Fruit fly (Drosophila melanogaster) whole organism, embryonic: ENCODE results near the gene CG17646.

Experiments used
- Antp ChIP-seq: fragments of 200-800 bp; sonication (Bioruptor generic); optimal IDR thresholded peaks from 3 replicates; lab custom pipeline; 2016; ENCODE audit warnings: missing biosample characterization, missing genetic modification characterization
- CG10147 ChIP-seq: fragments of 200-800 bp; sonication (Bioruptor generic); optimal IDR thresholded peaks from 2 replicates; lab custom pipeline; 2019; ENCODE audit warnings: missing biosample characterization, mild to moderate bottlenecking, missing genetic modification characterization, moderate library complexity
- CG1024 ChIP-seq: fragments of 200-800 bp; sonication (Bioruptor generic); IDR thresholded peaks from 2 replicates; pipeline ENCODE4 v1.3.6; 2022; ENCODE audit warnings: missing biosample characterization, missing genetic modification characterization
- CG11085 ChIP-seq: fragments of 200-800 bp; sonication (Bioruptor generic); IDR thresholded peaks from 2 replicates; pipeline ENCODE4 v1.3.6; 2022; ENCODE audit warnings: missing biosample characterization, missing genetic modification characterization
- CG11093 ChIP-seq: fragments of 200-800 bp; sonication (Bioruptor generic); IDR thresholded peaks from 3 replicates; pipeline ENCODE4 v1.3.6; 2022; ENCODE audit warnings: missing biosample characterization, missing genetic modification characterization
- CG14965 ChIP-seq: fragments of 200-800 bp; sonication (Bioruptor generic); optimal IDR thresholded peaks from 2 replicates; lab custom pipeline; 2016; ENCODE audit warnings: missing biosample characterization, missing genetic modification characterization, borderline replicate concordance
- CG17829 ChIP-seq: fragments of 200-800 bp; optimal IDR thresholded peaks from 2 replicates; lab custom pipeline; 2019; ENCODE audit warnings: missing biosample characterization, mild to moderate bottlenecking, missing genetic modification characterization, moderate library complexity
- CG1832 ChIP-seq: fragments of 200-800 bp; sonication (Bioruptor generic); optimal IDR thresholded peaks from 2 replicates; lab custom pipeline; 2017; ENCODE audit warnings: missing biosample characterization, mild to moderate bottlenecking, missing genetic modification characterization, inconsistent platforms
- CG2199 ChIP-seq: fragments of 200-800 bp; sonication (Bioruptor generic); IDR thresholded peaks from 3 replicates; pipeline ENCODE4 v1.3.6; 2022; ENCODE audit warnings: missing biosample characterization, missing genetic modification characterization
- CG3407 ChIP-seq: fragments of 200-800 bp; sonication (Bioruptor generic); optimal IDR thresholded peaks from 2 replicates; lab custom pipeline; 2018; ENCODE audit warnings: missing biosample characterization, mild to moderate bottlenecking, missing genetic modification characterization
- CG34224 ChIP-seq: fragments of 200-800 bp; sonication (Bioruptor generic); IDR thresholded peaks from 3 replicates; pipeline ENCODE4 v1.3.6; 2022; ENCODE audit warnings: missing biosample characterization, missing genetic modification characterization; ENCODE audit not compliant: partially characterized antibody
- CG4360 ChIP-seq: fragments of 200-800 bp; sonication (Bioruptor generic); IDR thresholded peaks from 2 replicates; pipeline ENCODE4 v1.3.6; 2022; ENCODE audit warnings: missing biosample characterization, missing genetic modification characterization
- CG6683 ChIP-seq: fragments of 200-800 bp; sonication (Bioruptor generic); optimal IDR thresholded peaks from 2 replicates; lab custom pipeline; 2017; ENCODE audit warnings: missing biosample characterization, mild to moderate bottlenecking, missing genetic modification characterization, missing genetic modification reagents
- CG9215 ChIP-seq: fragments of 200-800 bp; sonication (Bioruptor generic); IDR thresholded peaks from 2 replicates; pipeline ENCODE4 v1.3.6; 2022; ENCODE audit warnings: missing biosample characterization, missing genetic modification characterization
- CHES-1-like ChIP-seq: fragments of 200-800 bp; sonication (Bioruptor generic); optimal IDR thresholded peaks from 2 replicates; lab custom pipeline; 2016; ENCODE audit warnings: missing biosample characterization, missing genetic modification characterization
- Chrac-16 ChIP-seq: fragments of 200-800 bp; sonication (Bioruptor generic); optimal IDR thresholded peaks from 3 replicates; lab custom pipeline; 2016; ENCODE audit warnings: missing biosample characterization, missing genetic modification characterization
- CkIIα-i1 ChIP-seq: fragments of 200-800 bp; sonication (Bioruptor generic); IDR thresholded peaks from 2 replicates; pipeline ENCODE4 v1.3.6; 2022; ENCODE audit warnings: missing biosample characterization, missing genetic modification characterization
- Dip3 ChIP-seq: fragments of 200-800 bp; sonication (Bioruptor generic); optimal IDR thresholded peaks from 3 replicates; lab custom pipeline; 2016; ENCODE audit warnings: missing biosample characterization, missing genetic modification characterization
- H2.0 ChIP-seq: fragments of 200-800 bp; sonication (Bioruptor generic); IDR thresholded peaks from 2 replicates; pipeline ENCODE4 v1.3.6; 2022; ENCODE audit warnings: missing biosample characterization, missing genetic modification characterization
- HLH4C ChIP-seq: fragments of 200-800 bp; sonication (Bioruptor generic); IDR thresholded peaks from 3 replicates; pipeline ENCODE4 v1.3.6; 2022; ENCODE audit warnings: missing biosample characterization, missing genetic modification characterization; ENCODE audit not compliant: partially characterized antibody
- Hey ChIP-seq: fragments of 200-800 bp; sonication (Bioruptor generic); optimal IDR thresholded peaks from 3 replicates; lab custom pipeline; 2018; ENCODE audit warnings: missing biosample characterization, mild to moderate bottlenecking, missing genetic modification characterization
- Hr3 ChIP-seq: fragments of 200-800 bp; sonication (Bioruptor generic); optimal IDR thresholded peaks from 3 replicates; lab custom pipeline; 2016; ENCODE audit warnings: missing biosample characterization, missing genetic modification characterization
- Mes4 ChIP-seq: fragments of 200-800 bp; sonication (Bioruptor generic); optimal IDR thresholded peaks from 2 replicates; lab custom pipeline; 2016; ENCODE audit warnings: missing biosample characterization, missing genetic modification characterization
- NC2α ChIP-seq: fragments of 200-800 bp; sonication (Bioruptor generic); optimal IDR thresholded peaks from 2 replicates; lab custom pipeline; 2016; ENCODE audit warnings: missing biosample characterization, missing genetic modification characterization
- Nf-YA ChIP-seq: fragments of 200-800 bp; sonication (Bioruptor generic); IDR thresholded peaks from 2 replicates; pipeline ENCODE4 v1.3.6; 2022; ENCODE audit warnings: missing biosample characterization, missing genetic modification characterization
- Sin3A ChIP-seq: fragments of >200 bp; optimal IDR thresholded peaks from 2 replicates; lab custom pipeline; 2018
- Sry-δ ChIP-seq: fragments of 200-800 bp; sonication (Bioruptor generic); optimal IDR thresholded peaks from 2 replicates; lab custom pipeline; 2016; ENCODE audit warnings: missing biosample characterization, missing genetic modification characterization
- Taf1 ChIP-seq: fragments of 200-800 bp; sonication (Bioruptor generic); IDR thresholded peaks from 2 replicates; pipeline ENCODE4 v1.3.6; 2022; ENCODE audit warnings: missing biosample characterization, missing genetic modification characterization
- Usf ChIP-seq: fragments of 200-800 bp; sonication (Bioruptor generic); optimal IDR thresholded peaks from 2 replicates; lab custom pipeline; 2017; ENCODE audit warnings: missing genotype, missing biosample characterization, missing genetic modification characterization
- al ChIP-seq: fragments of 200-800 bp; sonication (Bioruptor generic); IDR thresholded peaks from 2 replicates; pipeline ENCODE4 v1.3.6; 2022; ENCODE audit warnings: missing biosample characterization, missing genetic modification characterization
- ase ChIP-seq: fragments of 200-800 bp; sonication (Bioruptor generic); IDR thresholded peaks from 3 replicates; pipeline ENCODE4 v1.3.6; 2022; ENCODE audit warnings: missing biosample characterization, missing genetic modification characterization
- chn ChIP-seq: fragments of 200-800 bp; sonication (Bioruptor generic); optimal IDR thresholded peaks from 2 replicates; lab custom pipeline; 2016; ENCODE audit warnings: missing biosample characterization, missing genetic modification characterization
- croc ChIP-seq: fragments of 200-800 bp; sonication (Bioruptor generic); conservative IDR thresholded peaks from 3 replicates; pipeline ENCODE4 v1.3.6; 2022; ENCODE audit warnings: missing biosample characterization, missing genetic modification characterization
- dati ChIP-seq: fragments of 200-800 bp; sonication (Bioruptor generic); IDR thresholded peaks from 2 replicates; pipeline ENCODE4 v1.3.6; 2022; ENCODE audit warnings: missing biosample characterization, missing genetic modification characterization
- eve ChIP-seq, 2 experiments: fragments of >200 bp; optimal IDR thresholded peaks; 2 replicates each; lab custom pipeline; 2017; ENCODE audit warnings: missing biosample characterization in 2 of 2, missing genetic modification characterization in 2 of 2
- ham ChIP-seq: fragments of 200-800 bp; sonication (Bioruptor generic); IDR thresholded peaks from 2 replicates; pipeline ENCODE4 v1.3.6; 2022; ENCODE audit warnings: missing biosample characterization, missing genetic modification characterization
- inv ChIP-seq: fragments of 200-800 bp; sonication (Bioruptor generic); IDR thresholded peaks from 2 replicates; pipeline ENCODE4 v1.3.6; 2022; ENCODE audit warnings: missing biosample characterization, missing genetic modification characterization; ENCODE audit not compliant: partially characterized antibody
- kay ChIP-seq: fragments of 200-800 bp; sonication (Bioruptor generic); optimal IDR thresholded peaks from 2 replicates; lab custom pipeline; 2016; ENCODE audit warnings: missing biosample characterization, missing genetic modification characterization
- klu ChIP-seq: fragments of 200-800 bp; sonication (Bioruptor generic); IDR thresholded peaks from 2 replicates; pipeline ENCODE4 v1.3.6; 2022; ENCODE audit warnings: missing biosample characterization, missing genetic modification characterization
- lola ChIP-seq, 3 experiments: fragments of >200 bp in 2 of 3; fragments of 200-800 bp in 1 of 3; sonication (Bioruptor generic) in 1 of 3; optimal IDR thresholded peaks; 2 replicates each; lab custom pipeline; 2017 to 2019; ENCODE audit warnings: missing biosample characterization in 3 of 3, missing genetic modification characterization in 3 of 3, mild to moderate bottlenecking in 1 of 3, moderate library complexity in 1 of 3
- maf-S ChIP-seq: fragments of 200-800 bp; sonication (Bioruptor generic); optimal IDR thresholded peaks from 2 replicates; lab custom pipeline; 2016; ENCODE audit warnings: missing biosample characterization, missing genetic modification characterization
- mam ChIP-seq: fragments of 200-800 bp; sonication (Bioruptor generic); optimal IDR thresholded peaks from 3 replicates; lab custom pipeline; 2016; ENCODE audit warnings: missing biosample characterization, missing genetic modification characterization
- onecut ChIP-seq: fragments of 200-800 bp; sonication (Bioruptor generic); IDR thresholded peaks from 2 replicates; pipeline ENCODE4 v1.3.6; 2022; ENCODE audit warnings: missing biosample characterization, missing genetic modification characterization
- peb ChIP-seq: fragments of 200-800 bp; sonication (Bioruptor generic); IDR thresholded peaks from 2 replicates; pipeline ENCODE4 v1.3.6; 2022; ENCODE audit warnings: missing biosample characterization, missing genetic modification characterization
- run ChIP-seq: fragments of 200-800 bp; sonication (Bioruptor generic); optimal IDR thresholded peaks from 3 replicates; lab custom pipeline; 2018; ENCODE audit warnings: missing biosample characterization, mild to moderate bottlenecking, missing genetic modification characterization
- sna ChIP-seq: fragments of 200-800 bp; sonication (Bioruptor generic); IDR thresholded peaks from 2 replicates; pipeline ENCODE4 v1.3.6; 2022; ENCODE audit warnings: missing biosample characterization, missing genetic modification characterization; ENCODE audit not compliant: partially characterized antibody
- so ChIP-seq: fragments of 200-800 bp; sonication (Bioruptor generic); IDR thresholded peaks from 3 replicates; pipeline ENCODE4 v1.3.6; 2022; ENCODE audit warnings: missing biosample characterization, missing genetic modification characterization
- sug ChIP-seq: fragments of 200-800 bp; optimal IDR thresholded peaks from 2 replicates; lab custom pipeline; 2019; ENCODE audit warnings: missing biosample characterization, mild to moderate bottlenecking, missing genetic modification characterization, moderate library complexity
- trem ChIP-seq: fragments of 200-800 bp; optimal IDR thresholded peaks from 3 replicates; lab custom pipeline; 2019; ENCODE audit warnings: missing biosample characterization, mild to moderate bottlenecking, missing genetic modification characterization, moderate library complexity
- unc-4 ChIP-seq: fragments of 200-800 bp; sonication (Bioruptor generic); IDR thresholded peaks from 2 replicates; pipeline ENCODE4 v1.3.6; 2022; ENCODE audit warnings: missing biosample characterization, missing genetic modification characterization; ENCODE audit not compliant: partially characterized antibody
- unpg ChIP-seq: fragments of 200-800 bp; sonication (Bioruptor generic); optimal IDR thresholded peaks from 3 replicates; lab custom pipeline; 2018; ENCODE audit warnings: missing biosample characterization, mild to moderate bottlenecking, missing genetic modification characterization, moderate library complexity
- vnd ChIP-seq: fragments of 200-800 bp; sonication (Bioruptor generic); IDR thresholded peaks from 3 replicates; pipeline ENCODE4 v1.3.6; 2022; ENCODE audit warnings: missing biosample characterization, missing genetic modification characterization; ENCODE audit not compliant: partially characterized antibody
- zfh1 ChIP-seq: fragments of 200-800 bp; sonication (Bioruptor generic); IDR thresholded peaks from 3 replicates; pipeline ENCODE4 v1.3.6; 2022; ENCODE audit warnings: missing biosample characterization, missing genetic modification characterization

Gene CG17646

DNA sequence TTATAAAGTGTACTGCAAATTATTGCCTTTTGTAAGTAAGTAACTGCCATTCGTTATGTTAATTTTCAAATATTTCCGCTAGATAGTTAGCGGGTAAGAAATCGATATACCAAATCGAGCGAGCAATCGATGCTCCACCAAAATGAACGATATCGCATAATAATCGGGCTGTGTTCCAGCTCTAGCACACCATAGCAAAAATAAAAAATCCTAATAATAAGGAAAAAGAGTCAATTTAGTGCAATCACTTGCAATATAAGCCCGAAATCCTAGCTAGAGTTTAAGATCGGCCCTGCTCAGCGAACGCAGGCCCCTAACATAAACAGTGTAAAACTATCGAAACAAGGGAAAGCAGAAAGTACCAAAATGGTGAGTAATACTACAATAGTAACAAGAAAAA lies 27.6 kb upstream of the CG17646 start, which contains the start of gene cpb (continued):
- TF ChIP-seq al (GFP tag; lab: Robert Waterston, UW), result no peak
- TF ChIP-seq eve (GFP tag; optimal IDR thresholded peaks at IDR 0.05; lab: Kevin White, UChicago), result no peak
- no peak for TF ChIP-seq zfh1
- no peak for TF ChIP-seq run
- no peak for TF ChIP-seq onecut (GFP tag; lab: Robert Waterston, UW)
- TF ChIP-seq Taf1, result no peak
- TF ChIP-seq chn (GFP tag; lab: Kevin White, UChicago), result no peak
- no peak for TF ChIP-seq Hey (tag; lab: Kevin White, UChicago)
- no peak for TF ChIP-seq ham (GFP tag; lab: Robert Waterston, UW)
- no peak for TF ChIP-seq Hr3 (GFP tag; lab: Kevin White, UChicago)
- no peak for TF ChIP-seq ase (GFP tag; lab: Robert Waterston, UW)
- no peak for TF ChIP-seq CG17829 (tag; lab: Kevin White, UChicago)
- TF ChIP-seq Chrac-16 (GFP tag; lab: Kevin White, UChicago), result no peak
- peak; percentile 73 for TF ChIP-seq kay (GFP tag; lab: Kevin White, UChicago)
- no peak for TF ChIP-seq klu (GFP tag; lab: Robert Waterston, UW)
- no peak for TF ChIP-seq unpg (GFP tag; lab: Kevin White, UChicago)
- peak; percentile 85 for TF ChIP-seq inv (GFP tag; lab: Robert Waterston, UW)
- no peak for TF ChIP-seq CG4360 (GFP tag; lab: Robert Waterston, UW)
- no peak for TF ChIP-seq CG3407 (GFP tag; lab: Kevin White, UChicago)
- TF ChIP-seq CG1024 (GFP tag; lab: Robert Waterston, UW), result no peak
- peak; percentile 93 for TF ChIP-seq HLH4C (GFP tag; lab: Robert Waterston, UW)
- TF ChIP-seq lola (GFP tag; optimal IDR thresholded peaks at IDR 0.05; lab: Kevin White, UChicago), result no peak
- TF ChIP-seq Usf (GFP tag; lab: Kevin White, UChicago), result no peak
- no peak for TF ChIP-seq CG2199 (GFP tag; lab: Robert Waterston, UW)
- no peak for TF ChIP-seq CkIIα-i1 (GFP tag; lab: Robert Waterston, UW)
- TF ChIP-seq peb (GFP tag; lab: Robert Waterston, UW), result no peak
- no peak for TF ChIP-seq maf-S
- peak; percentile 92 for TF ChIP-seq Sry-δ (GFP tag; lab: Kevin White, UChicago)
- TF ChIP-seq so, result no peak
- peak; percentile 88 for TF ChIP-seq vnd (GFP tag; lab: Robert Waterston, UW)
- TF ChIP-seq CG1832 (GFP tag; lab: Kevin White, UChicago), result no peak
- TF ChIP-seq Mes4 (GFP tag; lab: Kevin White, UChicago), result no peak
- TF ChIP-seq sug (tag; lab: Kevin White, UChicago), result peak; percentile 5
- no peak for TF ChIP-seq Dip3
- TF ChIP-seq CG11085 (GFP tag; lab: Robert Waterston, UW), result no peak
- no peak for TF ChIP-seq CG11093 (GFP tag; lab: Robert Waterston, UW)
- no peak for TF ChIP-seq NC2α (GFP tag; lab: Kevin White, UChicago)
- TF ChIP-seq unc-4 (GFP tag; lab: Robert Waterston, UW), result peak; percentile 95
- no peak for TF ChIP-seq CHES-1-like (GFP tag; lab: Kevin White, UChicago)
- no peak for TF ChIP-seq Nf-YA (GFP tag; lab: Robert Waterston, UW)
- TF ChIP-seq dati (GFP tag; lab: Robert Waterston, UW), result no peak
- TF ChIP-seq CG6683 (GFP tag; lab: Kevin White, UChicago), result no peak
- peak; percentile 96 for TF ChIP-seq CG34224 (GFP tag; lab: Robert Waterston, UW)
- no peak for TF ChIP-seq mam
- TF ChIP-seq Sin3A, result peak; percentile 39
- no peak for TF ChIP-seq Antp (GFP tag; lab: Kevin White, UChicago)
- no peak for TF ChIP-seq CG9215 (GFP tag; lab: Robert Waterston, UW)
- peak; percentile 68; the same call in 1 of the 2 replicates for TF ChIP-seq sna (GFP tag; lab: Robert Waterston, UW)
- TF ChIP-seq trem (tag; lab: Kevin White, UChicago), result peak; percentile 26
- no peak for TF ChIP-seq H2.0
- no peak for TF ChIP-seq croc (GFP tag; lab: Robert Waterston, UW)
- TF ChIP-seq CG10147 (GFP tag; lab: Kevin White, UChicago), result no peak
- TF ChIP-seq CG14965, result no peak
